Fruit fly (Drosophila melanogaster) whole organism, embryonic: ENCODE data around the gene numb.

Source experiments
- Ada2b ChIP-seq: fragments of 200-800 bp; sonication (Bioruptor generic); IDR thresholded peaks from 2 replicates; pipeline ENCODE4 v1.3.6; 2022; ENCODE audit warnings: missing biosample characterization, missing genetic modification characterization
- Atf3 ChIP-seq: fragments of 200-800 bp; sonication (Bioruptor generic); optimal IDR thresholded peaks from 3 replicates; lab custom pipeline; 2016; ENCODE audit warnings: missing biosample characterization, missing genetic modification characterization
- Blimp-1 ChIP-seq: fragments of 200-800 bp; sonication (Bioruptor generic); optimal IDR thresholded peaks from 3 replicates; lab custom pipeline; 2018; ENCODE audit warnings: missing biosample characterization, missing genetic modification characterization, mild to moderate bottlenecking, moderate library complexity, missing genetic modification reagents
- CG11456 ChIP-seq: fragments of 200-800 bp; sonication (Bioruptor generic); IDR thresholded peaks from 3 replicates; pipeline ENCODE4 v1.3.6; 2022; ENCODE audit warnings: missing biosample characterization, missing genetic modification characterization
- CG14860 ChIP-seq: fragments of 200-800 bp; sonication (Bioruptor generic); IDR thresholded peaks from 3 replicates; pipeline ENCODE4 v1.3.6; 2022; ENCODE audit warnings: missing biosample characterization, missing genetic modification characterization; ENCODE audit not compliant: partially characterized antibody
- CG18599 ChIP-seq: fragments of 200-800 bp; sonication (Bioruptor generic); optimal IDR thresholded peaks from 3 replicates; lab custom pipeline; 2017; ENCODE audit warnings: missing biosample characterization, missing genetic modification characterization, mild to moderate bottlenecking, moderate library complexity, missing genetic modification reagents
- CG18619 ChIP-seq: fragments of 200-800 bp; sonication (Bioruptor generic); optimal IDR thresholded peaks from 3 replicates; lab custom pipeline; 2017; ENCODE audit warnings: missing biosample characterization, mild to moderate bottlenecking, missing genetic modification characterization
- CG31224 ChIP-seq: fragments of 200-800 bp; sonication (Bioruptor generic); IDR thresholded peaks from 2 replicates; pipeline ENCODE4 v1.3.6; 2022; ENCODE audit warnings: missing biosample characterization, missing genetic modification characterization
- CG3163 ChIP-seq: fragments of 200-800 bp; sonication (Bioruptor generic); optimal IDR thresholded peaks from 3 replicates; lab custom pipeline; 2016; ENCODE audit warnings: missing biosample characterization, missing genetic modification characterization
- CG3838 ChIP-seq: fragments of 200-800 bp; sonication (Bioruptor generic); optimal IDR thresholded peaks from 3 replicates; lab custom pipeline; 2016; ENCODE audit warnings: missing biosample characterization, missing genetic modification characterization
- CG3995 ChIP-seq: fragments of 200-800 bp; sonication (Bioruptor generic); optimal IDR thresholded peaks from 3 replicates; lab custom pipeline; 2016; ENCODE audit warnings: missing biosample characterization, missing genetic modification characterization
- CG5953 ChIP-seq: fragments of 200-800 bp; sonication (Bioruptor generic); IDR thresholded peaks from 2 replicates; pipeline ENCODE4 v1.3.6; 2022; ENCODE audit warnings: missing biosample characterization, missing genetic modification characterization
- CG7963 ChIP-seq: fragments of 200-800 bp; sonication (Bioruptor generic); IDR thresholded peaks from 3 replicates; pipeline ENCODE4 v1.3.6; 2022; ENCODE audit warnings: missing biosample characterization, missing genetic modification characterization; ENCODE audit not compliant: partially characterized antibody
- CG8281 ChIP-seq: fragments of 200-800 bp; sonication (Bioruptor generic); optimal IDR thresholded peaks from 2 replicates; lab custom pipeline; 2018; ENCODE audit warnings: missing biosample characterization, mild to moderate bottlenecking, missing genetic modification characterization, moderate library complexity
- CG8388 ChIP-seq: fragments of 200-800 bp; sonication (Bioruptor generic); optimal IDR thresholded peaks from 2 replicates; lab custom pipeline; 2019; ENCODE audit warnings: missing biosample characterization, mild to moderate bottlenecking, missing genetic modification characterization, moderate library complexity
- CG9437 ChIP-seq: fragments of 200-800 bp; sonication (Bioruptor generic); optimal IDR thresholded peaks from 2 replicates; lab custom pipeline; 2018; ENCODE audit warnings: missing biosample characterization, mild to moderate bottlenecking, missing genetic modification characterization
- CoRest ChIP-seq: fragments of 200-800 bp; sonication (Bioruptor generic); optimal IDR thresholded peaks from 3 replicates; lab custom pipeline; 2018; ENCODE audit warnings: missing biosample characterization, mild to moderate bottlenecking, missing genetic modification characterization, moderate library complexity
- Dad ChIP-seq: fragments of 200-800 bp; sonication (Bioruptor generic); optimal IDR thresholded peaks from 3 replicates; lab custom pipeline; 2016; ENCODE audit warnings: missing biosample characterization, missing genetic modification characterization
- Fer1 ChIP-seq: fragments of 200-800 bp; sonication (Bioruptor generic); optimal IDR thresholded peaks from 2 replicates; lab custom pipeline; 2017; ENCODE audit warnings: missing biosample characterization, mild to moderate bottlenecking, missing genetic modification characterization
- Hr51 ChIP-seq, 2 experiments: fragments of 200-800 bp; sonication (Bioruptor generic); optimal IDR thresholded peaks; 2 replicates in 1 of 2; 3 replicates in 1 of 2; lab custom pipeline; 2016 to 2018; ENCODE audit warnings: missing biosample characterization in 2 of 2, missing genetic modification characterization in 2 of 2, mild to moderate bottlenecking in 1 of 2, moderate library complexity in 1 of 2
- Lhr ChIP-seq: fragments of 200-800 bp; sonication (Bioruptor generic); optimal IDR thresholded peaks from 3 replicates; lab custom pipeline; 2017; ENCODE audit warnings: mild to moderate bottlenecking, missing biosample characterization, missing genetic modification reagents, missing genetic modification characterization
- Ptx1 ChIP-seq: fragments of 200-800 bp; sonication (Bioruptor generic); IDR thresholded peaks from 2 replicates; pipeline ENCODE4 v1.3.6; 2022; ENCODE audit warnings: missing biosample characterization, missing genetic modification characterization
- Ravus ChIP-seq: fragments of 200-800 bp; sonication (Bioruptor generic); IDR thresholded peaks from 2 replicates; pipeline ENCODE4 v1.3.6; 2022; ENCODE audit warnings: missing biosample characterization, missing genetic modification characterization
- Rx ChIP-seq: fragments of 200-800 bp; sonication (Bioruptor generic); IDR thresholded peaks from 2 replicates; pipeline ENCODE4 v1.3.6; 2022; ENCODE audit warnings: missing biosample characterization, missing genetic modification characterization
- Six4 ChIP-seq: fragments of 200-800 bp; sonication (Bioruptor generic); optimal IDR thresholded peaks from 2 replicates; lab custom pipeline; 2016; ENCODE audit warnings: missing biosample characterization, missing genetic modification characterization
- Sox100B ChIP-seq: fragments of 200-800 bp; sonication (Bioruptor generic); optimal IDR thresholded peaks from 3 replicates; lab custom pipeline; 2018; ENCODE audit warnings: missing biosample characterization, mild to moderate bottlenecking, missing genetic modification characterization
- Sry-δ ChIP-seq: fragments of 200-800 bp; sonication (Bioruptor generic); optimal IDR thresholded peaks from 2 replicates; lab custom pipeline; 2016; ENCODE audit warnings: missing biosample characterization, missing genetic modification characterization
- amos ChIP-seq: fragments of 200-800 bp; sonication (Bioruptor generic); IDR thresholded peaks from 2 replicates; pipeline ENCODE4 v1.3.6; 2022; ENCODE audit warnings: missing biosample characterization, missing genetic modification characterization; ENCODE audit not compliant: partially characterized antibody
- bcd ChIP-seq: fragments of 200-800 bp; sonication (Bioruptor generic); optimal IDR thresholded peaks from 2 replicates; lab custom pipeline; 2017; ENCODE audit warnings: missing biosample characterization, mild to moderate bottlenecking, missing genetic modification characterization
- bowl ChIP-seq: fragments of 200-800 bp; sonication (Bioruptor generic); IDR thresholded peaks from 2 replicates; pipeline ENCODE4 v1.3.6; 2022; ENCODE audit warnings: missing biosample characterization, missing genetic modification characterization
- crc ChIP-seq: fragments of 200-800 bp; sonication (Bioruptor generic); optimal IDR thresholded peaks from 2 replicates; lab custom pipeline; 2016; ENCODE audit warnings: missing biosample characterization, missing genetic modification characterization
- dmrt99B ChIP-seq: fragments of 200-800 bp; sonication (Bioruptor generic); optimal IDR thresholded peaks from 2 replicates; lab custom pipeline; 2018; ENCODE audit warnings: missing biosample characterization, mild to moderate bottlenecking, missing genetic modification characterization, moderate library complexity
- emc ChIP-seq: fragments of 200-800 bp; sonication (Bioruptor generic); optimal IDR thresholded peaks from 2 replicates; lab custom pipeline; 2016; ENCODE audit warnings: missing biosample characterization, missing genetic modification characterization
- hb ChIP-seq: fragments of 200-800 bp; sonication (Bioruptor generic); IDR thresholded peaks from 3 replicates; pipeline ENCODE4 v1.3.6; 2022; ENCODE audit warnings: missing biosample characterization, missing genetic modification characterization; ENCODE audit not compliant: partially characterized antibody
- ind ChIP-seq: fragments of 200-800 bp; sonication (Bioruptor generic); optimal IDR thresholded peaks from 3 replicates; lab custom pipeline; 2016; ENCODE audit warnings: missing biosample characterization, missing genetic modification characterization
- inv ChIP-seq: fragments of 200-800 bp; sonication (Bioruptor generic); IDR thresholded peaks from 2 replicates; pipeline ENCODE4 v1.3.6; 2022; ENCODE audit warnings: missing biosample characterization, missing genetic modification characterization; ENCODE audit not compliant: partially characterized antibody
- kay ChIP-seq: fragments of 200-800 bp; sonication (Bioruptor generic); optimal IDR thresholded peaks from 2 replicates; lab custom pipeline; 2016; ENCODE audit warnings: missing biosample characterization, missing genetic modification characterization
- lilli ChIP-seq: fragments of 200-800 bp; sonication (Bioruptor generic); optimal IDR thresholded peaks from 3 replicates; lab custom pipeline; 2016; ENCODE audit warnings: missing biosample characterization, missing genetic modification characterization
- lmd ChIP-seq: fragments of 200-800 bp; sonication (Bioruptor generic); IDR thresholded peaks from 2 replicates; pipeline ENCODE4 v1.3.6; 2022; ENCODE audit warnings: missing biosample characterization, missing genetic modification characterization
- psq ChIP-seq: fragments of 200-800 bp; sonication (Bioruptor generic); optimal IDR thresholded peaks from 2 replicates; lab custom pipeline; 2017; ENCODE audit warnings: missing biosample characterization, missing genetic modification characterization
- pum ChIP-seq: fragments of 200-800 bp; sonication (Bioruptor generic); optimal IDR thresholded peaks from 2 replicates; lab custom pipeline; 2016; ENCODE audit warnings: missing biosample characterization, missing genetic modification characterization
- sc ChIP-seq, 3 experiments: fragments of >200 bp in 2 of 3; fragments of 200-800 bp in 1 of 3; sonication (Bioruptor generic) in 1 of 3; optimal IDR thresholded peaks; 2 replicates in 2 of 3; 3 replicates in 1 of 3; lab custom pipeline; 2017; ENCODE audit warnings: mild to moderate bottlenecking in 1 of 3, missing biosample characterization in 1 of 3, missing genetic modification characterization in 1 of 3, missing genetic modification reagents in 1 of 3
- scrt ChIP-seq: fragments of 200-800 bp; sonication (Bioruptor generic); optimal IDR thresholded peaks from 2 replicates; lab custom pipeline; 2018; ENCODE audit warnings: missing biosample characterization, mild to moderate bottlenecking, missing genetic modification characterization, moderate library complexity
- shn ChIP-seq: fragments of 200-800 bp; sonication (Bioruptor generic); optimal IDR thresholded peaks from 3 replicates; lab custom pipeline; 2016; ENCODE audit warnings: missing biosample characterization, missing genetic modification characterization
- sqz ChIP-seq: fragments of 200-800 bp; sonication (Bioruptor generic); optimal IDR thresholded peaks from 3 replicates; lab custom pipeline; 2018; ENCODE audit warnings: missing biosample characterization, mild to moderate bottlenecking, missing genetic modification characterization
- tll ChIP-seq, 2 experiments: fragments of 200-800 bp in 1 of 2; fragments of >200 bp in 1 of 2; sonication (Bioruptor generic) in 1 of 2; optimal IDR thresholded peaks; 2 replicates each; lab custom pipeline; 2017 to 2019; ENCODE audit warnings: missing biosample characterization in 2 of 2, missing genetic modification characterization in 2 of 2, mild to moderate bottlenecking in 1 of 2, moderate library complexity in 1 of 2
- unc-4 ChIP-seq: fragments of 200-800 bp; sonication (Bioruptor generic); IDR thresholded peaks from 2 replicates; pipeline ENCODE4 v1.3.6; 2022; ENCODE audit warnings: missing biosample characterization, missing genetic modification characterization; ENCODE audit not compliant: partially characterized antibody
- zfh2 ChIP-seq: fragments of 200-800 bp; sonication (Bioruptor generic); optimal IDR thresholded peaks from 2 replicates; lab custom pipeline; 2016; ENCODE audit warnings: missing biosample characterization, missing genetic modification characterization

The numb gene

DNA sequence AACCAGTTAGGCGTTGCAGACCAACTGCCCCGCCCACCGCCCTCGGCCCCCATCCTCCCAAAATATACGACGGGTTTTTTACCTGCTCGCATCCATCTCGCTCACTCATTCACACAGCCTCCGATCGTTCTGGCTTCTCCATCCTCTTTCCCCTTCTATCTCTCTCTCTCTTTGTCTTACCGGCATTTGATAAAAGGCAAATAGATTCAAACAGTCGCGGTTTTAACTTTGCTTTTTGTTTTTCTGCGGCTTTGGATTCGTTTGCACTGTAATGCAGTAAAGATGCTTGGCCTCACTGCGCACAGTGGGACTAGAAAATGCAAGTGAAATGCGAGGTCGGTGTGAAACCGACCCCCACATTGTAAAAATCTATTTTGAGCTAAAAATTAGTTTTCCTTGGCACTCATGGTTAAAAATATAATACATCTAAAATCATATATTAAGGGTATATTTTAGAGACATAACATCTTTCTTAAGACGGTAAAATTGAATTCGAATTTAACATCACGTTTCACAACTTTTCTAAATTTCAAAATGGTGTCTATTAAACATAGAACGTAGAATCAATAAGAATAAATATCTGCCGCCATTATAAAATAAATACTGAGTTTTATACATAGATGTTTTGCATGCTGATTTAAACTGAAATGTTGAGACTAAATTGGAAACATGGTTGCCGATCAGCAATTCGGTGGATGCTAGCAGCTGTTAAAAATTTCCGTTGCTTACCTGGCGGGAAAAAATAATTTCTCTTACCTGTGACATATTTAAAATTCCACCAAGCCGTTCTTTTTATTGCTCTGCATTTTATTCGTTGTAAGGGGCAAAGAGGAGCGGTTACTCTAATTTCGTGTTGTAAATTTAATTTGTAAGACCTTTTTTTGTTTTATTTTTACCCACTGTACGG lies 59.4 kb downstream of the numb start (continued):
- TF ChIP-seq Rx (GFP tag; lab: Robert Waterston, UW), result no peak
- no peak for TF ChIP-seq CG3163 (GFP tag; lab: Kevin White, UChicago)
- no peak for TF ChIP-seq kay (GFP tag; lab: Kevin White, UChicago)
- no peak for TF ChIP-seq inv (GFP tag; lab: Robert Waterston, UW)
- no peak for TF ChIP-seq Six4
- no peak for TF ChIP-seq Ravus (GFP tag; lab: Robert Waterston, UW)
- no peak for TF ChIP-seq Atf3 (GFP tag; lab: Kevin White, UChicago)
- no peak for TF ChIP-seq Hr51 (GFP tag; optimal IDR thresholded peaks at IDR 0.05; lab: Kevin White, UChicago)
- TF ChIP-seq bowl (GFP tag; lab: Robert Waterston, UW), result no peak
- TF ChIP-seq psq (GFP tag; lab: Kevin White, UChicago), result no peak
- TF ChIP-seq CG31224, result no peak
- no peak for TF ChIP-seq CG14860 (GFP tag; lab: Robert Waterston, UW)
- TF ChIP-seq Sry-δ (GFP tag; lab: Kevin White, UChicago), result no peak
- TF ChIP-seq lmd (GFP tag; lab: Robert Waterston, UW), result no peak
- TF ChIP-seq Lhr (GFP tag; lab: Kevin White, UChicago), result no peak
- TF ChIP-seq CG11456 (GFP tag; lab: Robert Waterston, UW), result 0 out of 3 replicates have a peak, but pooled peaks have one; percentile 10
- TF ChIP-seq CG5953 (GFP tag; lab: Robert Waterston, UW), result no peak
- TF ChIP-seq CG8388 (GFP tag; lab: Kevin White, UChicago), result no peak
- TF ChIP-seq Sox100B (GFP tag; lab: Kevin White, UChicago), result peak; percentile 41
- peak; percentile 9 for TF ChIP-seq bcd (GFP tag; lab: Kevin White, UChicago)
- no peak for TF ChIP-seq emc
- no peak for TF ChIP-seq shn (GFP tag; lab: Kevin White, UChicago)
- TF ChIP-seq CG18619 (GFP tag; lab: Kevin White, UChicago), result no peak
- TF ChIP-seq CG3995 (GFP tag; lab: Kevin White, UChicago), result no peak
- TF ChIP-seq sqz, result peak; percentile 47
- peak; percentile 41 for TF ChIP-seq Ptx1 (GFP tag; lab: Robert Waterston, UW)
- no peak for TF ChIP-seq CG7963 (GFP tag; lab: Robert Waterston, UW)
- TF ChIP-seq crc (GFP tag; lab: Kevin White, UChicago), result no peak
- TF ChIP-seq amos (GFP tag; lab: Robert Waterston, UW), result no peak
- TF ChIP-seq ind (GFP tag; lab: Kevin White, UChicago), result peak; percentile 31
- TF ChIP-seq scrt (GFP tag; lab: Kevin White, UChicago), result no peak
- TF ChIP-seq unc-4 (GFP tag; lab: Robert Waterston, UW), result no peak
- peak; percentile 35 for TF ChIP-seq lilli (GFP tag; lab: Kevin White, UChicago)
- no peak for TF ChIP-seq Fer1 (GFP tag; lab: Kevin White, UChicago)
- TF ChIP-seq CG8281 (tag; lab: Kevin White, UChicago), result no peak
- TF ChIP-seq dmrt99B (tag; lab: Kevin White, UChicago), result peak; percentile 23
- no peak for TF ChIP-seq CG18599 (GFP tag; lab: Kevin White, UChicago)
- peak; percentile 9 for TF ChIP-seq Blimp-1 (GFP tag; lab: Kevin White, UChicago)
- 0 out of 2 replicates have a peak, but pooled peaks have one; percentile 14 for TF ChIP-seq Ada2b (GFP tag; lab: Robert Waterston, UW)
- no peak for TF ChIP-seq CG9437
- TF ChIP-seq zfh2 (GFP tag; lab: Kevin White, UChicago), result no peak
- no peak for TF ChIP-seq hb
- peak in 1 of 2 experiments; percentile 74 for TF ChIP-seq tll (GFP tag; optimal IDR thresholded peaks at IDR 0.05; lab: Kevin White, UChicago)
- TF ChIP-seq CG3838 (GFP tag; lab: Kevin White, UChicago), result no peak
- TF ChIP-seq CoRest (tag; lab: Kevin White, UChicago), result no peak
- no peak for TF ChIP-seq sc (optimal IDR thresholded peaks at IDR 0.05; lab: Kevin White, UChicago)
- no peak for TF ChIP-seq sc (GFP tag; optimal IDR thresholded peaks at IDR 0.05; lab: Kevin White, UChicago)
- TF ChIP-seq pum (GFP tag; lab: Kevin White, UChicago), result no peak
- no peak for TF ChIP-seq Dad (GFP tag; lab: Kevin White, UChicago)
